Worm (Caenorhabditis elegans) whole organism, L1 larva: ENCODE measurements around the gene bath-36.

Experiments
- aly-2 ChIP-seq: fragments of 150-350 bp; optimal IDR thresholded peaks from 2 replicates; lab custom pipeline; 2014; ENCODE audit warnings: missing biosample characterization, missing genetic modification characterization
- dpl-1 ChIP-seq, 3 experiments: fragments of 150-350 bp in 2 of 3; sonication (generic microtip) in 1 of 3; optimal IDR thresholded peaks; 2 replicates each; lab custom pipeline; 2014 to 2017; ENCODE audit warnings: missing biosample characterization in 3 of 3, missing genetic modification characterization in 3 of 3, missing genetic modification reagents in 3 of 3

DNA sequence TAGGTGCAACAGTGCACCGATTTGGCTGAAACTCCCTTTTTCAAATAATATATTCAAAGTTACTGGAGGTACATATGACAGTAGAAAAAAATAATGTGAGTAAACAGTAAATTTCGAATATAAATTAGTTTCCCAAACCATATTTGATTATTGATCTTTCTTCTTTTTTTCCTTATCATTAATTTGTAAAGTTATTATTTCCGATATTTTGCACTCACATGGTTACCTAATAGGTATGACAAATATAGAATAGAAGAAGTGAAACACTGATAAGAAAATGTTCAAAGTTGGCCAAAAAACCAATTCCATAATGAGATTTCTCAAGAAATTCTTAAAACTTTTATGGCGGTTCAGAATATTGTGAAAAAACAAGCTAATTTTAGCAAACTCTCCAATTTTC lies 47.9 kb upstream of the bath-36 start:
- no peak for TF ChIP-seq dpl-1 (GFP tag; optimal IDR thresholded peaks at IDR 0.05; lab: Kevin White, UChicago)
- no peak for TF ChIP-seq aly-2
